Worm (Caenorhabditis elegans) whole organism, early embryonic: ENCODE measurements around the gene W03F9.1.
A peak's percentile ranks its signal among the peaks of the same experiment; 100 is the strongest.

ENCODE experiments used
- B0310.2 ChIP-seq: sonication (generic microtip); optimal IDR thresholded peaks from 2 replicates; lab custom pipeline; 2016; ENCODE audit warnings: mild to moderate bottlenecking, missing genetic modification characterization, missing compliant biosample characterization
- F13C5.2 ChIP-seq: sonication (generic microtip); optimal IDR thresholded peaks from 2 replicates; lab custom pipeline; 2017; ENCODE audit warnings: mild to moderate bottlenecking, missing genetic modification characterization, inconsistent platforms, missing compliant biosample characterization
- aly-1 ChIP-seq: sonication (generic microtip); optimal IDR thresholded peaks from 2 replicates; lab custom pipeline; 2016; ENCODE audit warnings: missing genetic modification characterization, missing compliant biosample characterization
- ama-1 ChIP-seq: fragments of 150-350 bp; optimal IDR thresholded peaks from 2 replicates; lab custom pipeline; 2014
- ceh-13 ChIP-seq: fragments of 200-800 bp; sonication (Bioruptor generic); optimal IDR thresholded peaks from 2 replicates; lab custom pipeline; 2018; ENCODE audit warnings: mild to moderate bottlenecking, missing genetic modification characterization, missing compliant biosample characterization
- ceh-36 ChIP-seq: sonication (generic microtip); optimal IDR thresholded peaks from 2 replicates; lab custom pipeline; 2016; ENCODE audit warnings: missing genetic modification characterization, inconsistent platforms, missing compliant biosample characterization
- ets-7 ChIP-seq: sonication (generic microtip); optimal IDR thresholded peaks from 2 replicates; lab custom pipeline; 2016; ENCODE audit warnings: missing genotype, missing genetic modification characterization, missing compliant biosample characterization
- flt-1 ChIP-seq: fragments of 200-800 bp; sonication (Bioruptor generic); IDR thresholded peaks from 2 replicates; pipeline ENCODE4 v1.3.6; 2022; ENCODE audit warnings: missing genetic modification characterization, missing compliant biosample characterization
- hmbx-1 ChIP-seq: sonication (generic microtip); optimal IDR thresholded peaks from 2 replicates; lab custom pipeline; 2016; ENCODE audit warnings: mild to moderate bottlenecking, missing genetic modification characterization, missing compliant biosample characterization
- hmg-4 ChIP-seq: fragments of 200-800 bp; sonication (Bioruptor generic); optimal IDR thresholded peaks from 2 replicates; lab custom pipeline; 2018; ENCODE audit warnings: mild to moderate bottlenecking, missing genetic modification characterization, missing compliant biosample characterization
- hnd-1 ChIP-seq: sonication (generic microtip); optimal IDR thresholded peaks from 2 replicates; lab custom pipeline; 2016; ENCODE audit warnings: missing genetic modification characterization, missing compliant biosample characterization
- pes-1 ChIP-seq: fragments of 200-800 bp; sonication (Bioruptor generic); IDR thresholded peaks from 2 replicates; pipeline ENCODE4 v1.3.6; 2022; ENCODE audit warnings: missing genetic modification reagents, missing genetic modification characterization, missing compliant biosample characterization
- scrt-1 ChIP-seq: fragments of 200-800 bp; sonication (Bioruptor generic); IDR thresholded peaks from 2 replicates; pipeline ENCODE4 v1.3.6; 2022; ENCODE audit warnings: missing genetic modification characterization, missing compliant biosample characterization
- sea-1 ChIP-seq: fragments of 200-800 bp; sonication (Bioruptor generic); conservative IDR thresholded peaks from 2 replicates; pipeline ENCODE4 v1.3.6; 2022; ENCODE audit warnings: missing genetic modification characterization, missing compliant biosample characterization
- tbx-11 ChIP-seq: fragments of 200-800 bp; sonication (Bioruptor generic); IDR thresholded peaks from 2 replicates; pipeline ENCODE4 v1.3.6; 2022; ENCODE audit warnings: missing genetic modification characterization, missing compliant biosample characterization
- tbx-37 ChIP-seq: fragments of 200-800 bp; sonication (Bioruptor generic); conservative IDR thresholded peaks from 2 replicates; pipeline ENCODE4 v1.3.6; 2022; ENCODE audit warnings: missing genetic modification reagents, missing genetic modification characterization, missing compliant biosample characterization
- tra-4 ChIP-seq: sonication (generic microtip); optimal IDR thresholded peaks from 2 replicates; lab custom pipeline; 2017; ENCODE audit warnings: missing genetic modification characterization, missing compliant biosample characterization

Gene W03F9.1

DNA sequence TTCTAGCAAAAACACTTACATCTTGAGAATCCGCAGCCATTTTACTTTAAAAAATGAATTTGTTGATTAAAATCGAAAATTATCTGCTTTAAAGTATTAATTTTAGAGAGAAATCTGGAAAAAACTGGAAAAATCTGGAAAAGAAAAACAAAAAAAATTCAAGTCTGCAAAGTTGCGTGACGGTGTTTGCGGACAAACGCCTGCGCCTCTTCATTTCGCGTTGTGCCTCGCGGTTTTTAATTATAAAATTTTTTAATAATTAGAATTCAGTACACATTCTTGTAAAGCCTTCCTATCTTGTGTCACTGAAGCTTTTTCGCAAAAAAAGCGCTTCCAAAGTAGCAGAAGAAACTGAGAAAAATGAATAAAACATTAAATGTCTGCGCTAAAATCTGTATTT lies at the start of gene W03F9.1:
Gene W03F9.1 (minus strand): TSS at position 109 of the 400 bp plus-strand sequence.
- TF ChIP-seq scrt-1 (GFP tag; lab: Robert Waterston, UW) (no peak), hmbx-1 (tag; lab: Kevin White, UChicago) (peak; percentile 28), pes-1 (0 out of 2 replicates have a peak, but pooled peaks have one; percentile 14), F13C5.2 (tag; lab: Kevin White, UChicago) (peak; percentile 29)

DNA sequence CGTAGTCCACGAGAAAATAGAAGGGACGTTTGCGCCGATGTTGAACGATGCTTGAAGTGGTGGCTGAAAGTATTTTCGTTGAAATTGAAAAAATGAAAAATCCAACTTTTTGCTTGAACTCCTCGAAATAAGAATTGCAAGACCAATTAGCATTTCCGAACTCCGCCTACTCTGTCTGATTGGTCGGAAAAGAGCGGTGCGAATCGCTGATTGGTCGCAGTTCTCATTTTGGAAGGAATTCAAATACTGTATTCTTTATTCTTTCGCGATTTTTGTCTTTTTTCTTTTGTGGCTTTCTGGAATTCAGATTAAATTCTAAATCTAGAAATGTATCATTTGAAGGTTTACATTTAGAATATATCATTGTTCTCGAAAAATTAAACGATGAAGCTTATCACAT lies 48.0 kb upstream of the W03F9.1 start:
- no peak for TF ChIP-seq ceh-36 (tag; lab: Kevin White, UChicago)
- TF ChIP-seq pes-1: no peak
- TF ChIP-seq aly-1 (tag; lab: Kevin White, UChicago): no peak
- TF ChIP-seq ets-7 (tag; lab: Kevin White, UChicago): no peak
- TF ChIP-seq tra-4: no peak
- no peak for TF ChIP-seq ama-1
- no peak for TF ChIP-seq hnd-1 (tag; lab: Kevin White, UChicago)
- no peak for TF ChIP-seq tbx-11 (GFP tag; lab: Robert Waterston, UW)
- no peak for TF ChIP-seq hmg-4 (GFP tag; lab: Kevin White, UChicago)
- no peak for TF ChIP-seq sea-1 (GFP tag; lab: Robert Waterston, UW)
- TF ChIP-seq tbx-37: no peak
- TF ChIP-seq flt-1 (GFP tag; lab: Robert Waterston, UW): no peak

- TF ChIP-seq tra-4 (no peak), tbx-11 (GFP tag; lab: Robert Waterston, UW) (no peak), aly-1 (tag; lab: Kevin White, UChicago) (no peak), hmg-4 (GFP tag; lab: Kevin White, UChicago) (no peak), hnd-1 (tag; lab: Kevin White, UChicago) (no peak), ceh-13 (no peak), ets-7 (tag; lab: Kevin White, UChicago) (no peak), B0310.2 (tag; lab: Kevin White, UChicago) (no peak), ceh-36 (tag; lab: Kevin White, UChicago) (no peak), F13C5.2 (tag; lab: Kevin White, UChicago) (no peak), sea-1 (GFP tag; lab: Robert Waterston, UW) (no peak), flt-1 (GFP tag; lab: Robert Waterston, UW) (no peak), hmbx-1 (tag; lab: Kevin White, UChicago) (no peak), ama-1 (no peak), scrt-1 (GFP tag; lab: Robert Waterston, UW) (no peak), pes-1 (no peak), tbx-37 (no peak)
Observed at ce11 chrV:173437-173836, 46.9 kb upstream of the W03F9.1 start.

- TF ChIP-seq hnd-1 (tag; lab: Kevin White, UChicago) (no peak), ceh-36 (tag; lab: Kevin White, UChicago) (no peak)
Observed at ce11 chrV:172110-172509, 45.6 kb upstream of the W03F9.1 start, which contains the start of gene cfap-36. Gene cfap-36 (minus strand): TSS chrV:172210.

DNA sequence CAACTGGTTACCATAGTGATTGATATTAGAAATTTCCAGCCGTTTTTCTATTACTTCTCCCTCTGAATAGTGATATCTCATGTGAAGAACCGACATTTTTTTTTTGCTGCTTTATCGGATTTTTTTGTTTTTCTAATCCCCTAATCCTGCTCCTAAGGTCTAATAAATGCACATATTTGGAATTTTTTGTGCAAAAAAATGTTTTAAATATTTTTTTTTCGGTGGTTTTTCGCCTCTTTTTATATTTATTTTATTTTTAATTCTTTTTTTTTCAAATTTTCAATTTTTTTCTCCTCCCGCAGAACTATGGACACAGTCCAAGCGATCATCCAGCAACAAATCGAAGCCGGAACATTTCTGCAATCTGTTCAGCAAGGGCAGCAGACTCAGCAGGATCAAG lies 40.2 kb upstream of the W03F9.1 start, which contains the start of gene Y108G3AL.2:
Gene Y108G3AL.2 (plus strand): TSS at position 301 of the 400 bp plus-strand sequence.
- TF ChIP-seq hmbx-1 (tag; lab: Kevin White, UChicago) (no peak), ceh-36 (tag; lab: Kevin White, UChicago) (peak; percentile 14)

ce11 chrV:156044-156869 lies 29.7 kb upstream of the W03F9.1 start, which contains the start of gene ttb-1:
Gene ttb-1 (plus strand): TSS chrV:156819.
- TF ChIP-seq F13C5.2 (tag; lab: Kevin White, UChicago): no peak
- TF ChIP-seq pes-1: peak; percentile 68
- 0 out of 2 replicates have a peak, but pooled peaks have one; percentile 19 for TF ChIP-seq sea-1 (GFP tag; lab: Robert Waterston, UW)
- TF ChIP-seq tbx-37: peak; percentile 53
- no peak for TF ChIP-seq tbx-11 (GFP tag; lab: Robert Waterston, UW)

- TF ChIP-seq hmg-4 (GFP tag; lab: Kevin White, UChicago) (peak; percentile 80), flt-1 (GFP tag; lab: Robert Waterston, UW) (no peak), tbx-11 (GFP tag; lab: Robert Waterston, UW) (peak; percentile 41; the same call in 1 of the 2 replicates), ceh-36 (tag; lab: Kevin White, UChicago) (no peak), ama-1 (no peak), tbx-37 (no peak), aly-1 (tag; lab: Kevin White, UChicago) (peak; percentile 45), sea-1 (GFP tag; lab: Robert Waterston, UW) (no peak), ets-7 (tag; lab: Kevin White, UChicago) (no peak), tra-4 (no peak), ceh-13 (no peak), F13C5.2 (tag; lab: Kevin White, UChicago) (no peak), pes-1 (peak; percentile 30; the same call in 1 of the 2 replicates), hmbx-1 (tag; lab: Kevin White, UChicago) (no peak), scrt-1 (GFP tag; lab: Robert Waterston, UW) (peak; percentile 61; the same call in 1 of the 2 replicates), B0310.2 (tag; lab: Kevin White, UChicago) (no peak), hnd-1 (tag; lab: Kevin White, UChicago) (no peak)
Observed at ce11 chrV:155215-155614, 28.7 kb upstream of the W03F9.1 start.

ce11 chrV:153867-154266 lies 27.3 kb upstream of the W03F9.1 start:
- TF ChIP-seq aly-1 (tag; lab: Kevin White, UChicago) (peak; percentile 22), sea-1 (GFP tag; lab: Robert Waterston, UW) (no peak), tbx-37 (no peak), F13C5.2 (tag; lab: Kevin White, UChicago) (no peak), tbx-11 (GFP tag; lab: Robert Waterston, UW) (no peak), hmg-4 (GFP tag; lab: Kevin White, UChicago) (peak; percentile 65), pes-1 (no peak), ama-1 (no peak), ceh-36 (tag; lab: Kevin White, UChicago) (no peak)
